Worm (Caenorhabditis elegans): ENCODE results near the gene F41B4.3.

- TF ChIP-seq ceh-13 (GFP tag; optimal IDR thresholded peaks at IDR 0.05) (no peak), hnd-1 (tag; optimal IDR thresholded peaks at IDR 0.05) (no peak), tbx-37 (GFP tag; conservative IDR thresholded peaks at IDR 0.05) (no peak)
These were observed 4.9 kb upstream of the F41B4.3 start, which contains the start of the genes glr-6 and asg-2 for ce11 chrX:6840670-6841308.
